Fruit fly (Drosophila melanogaster): Measurements from ENCODE around the gene Hus1-like.
A peak's percentile ranks its signal among the peaks of the same experiment; 100 is the strongest.

Hus1-like gene

dm6 chr3R:4811936-4812534 lies at the start of gene Hus1-like, which contains the start of gene ctrip (continued):
- TF ChIP-seq hkb (optimal IDR thresholded peaks at IDR 0.05), result no peak
- TF ChIP-seq hkb (GFP tag; IDR thresholded peaks at IDR 0.05), result peak; percentile 23; the same call in 1 of the 2 replicates
- TF ChIP-seq phol (tag; optimal IDR thresholded peaks at IDR 0.05), result peak; percentile 33
- peak; percentile 97 for TF ChIP-seq MESR4 (GFP tag; optimal IDR thresholded peaks at IDR 0.05)
- TF ChIP-seq pzg (GFP tag; optimal IDR thresholded peaks at IDR 0.05), result peak; percentile 63
- TF ChIP-seq Nf-YB (GFP tag; optimal IDR thresholded peaks at IDR 0.05), result peak; percentile 2
- no peak for TF ChIP-seq aop (GFP tag; IDR thresholded peaks at IDR 0.05)
- peak; percentile 38 for TF ChIP-seq sd (tag; optimal IDR thresholded peaks at IDR 0.05)
- TF ChIP-seq CG9797 (GFP tag; optimal IDR thresholded peaks at IDR 0.05), result peak; percentile 69
- peak; percentile 12 for TF ChIP-seq Myb (GFP tag; optimal IDR thresholded peaks at IDR 0.05)
- TF ChIP-seq Stat92E (GFP tag; optimal IDR thresholded peaks at IDR 0.05), result peak in 1 of 3 experiments; percentile 24
- TF ChIP-seq onecut (GFP tag; IDR thresholded peaks at IDR 0.05), result no peak
- peak; percentile 15 for TF ChIP-seq CG13775 (GFP tag; optimal IDR thresholded peaks at IDR 0.05)
- TF ChIP-seq CG6813 (GFP tag; optimal IDR thresholded peaks at IDR 0.05), result peak; percentile 46
- TF ChIP-seq CG6272 (GFP tag; IDR thresholded peaks at IDR 0.05), result peak; percentile 47; the same call in 1 of the 2 replicates
- TF ChIP-seq Fer1 (GFP tag; optimal IDR thresholded peaks at IDR 0.05), result peak; percentile 48
- peak; percentile 49 for TF ChIP-seq Xbp1 (GFP tag; optimal IDR thresholded peaks at IDR 0.05)
- TF ChIP-seq YL-1 (GFP tag; optimal IDR thresholded peaks at IDR 0.05), result peak; percentile 46
- TF ChIP-seq vfl (GFP tag; optimal IDR thresholded peaks at IDR 0.05), result no peak
- peak; percentile 46 for TF ChIP-seq CG9932 (GFP tag; IDR thresholded peaks at IDR 0.05)
- TF ChIP-seq stwl (tag; optimal IDR thresholded peaks at IDR 0.05), result peak; percentile 53
- peak; percentile 61; the same call in 2 of the 4 replicates for TF ChIP-seq Dll (GFP tag; IDR thresholded peaks at IDR 0.05; ENCODE audit: partially characterized antibody)
- 0 out of 2 replicates have a peak, but pooled peaks have one; percentile 16 for TF ChIP-seq CG3847 (GFP tag; IDR thresholded peaks at IDR 0.05)
- peak; percentile 55; the same call in 1 of the 2 replicates for TF ChIP-seq bbx (GFP tag; IDR thresholded peaks at IDR 0.05; ENCODE audit: partially characterized antibody)
- TF ChIP-seq E2f2 (GFP tag; IDR thresholded peaks at IDR 0.05), result peak; percentile 43
- TF ChIP-seq gt (GFP tag; IDR thresholded peaks at IDR 0.05), result no peak
- TF ChIP-seq nerfin-1 (tag; optimal IDR thresholded peaks at IDR 0.05), result peak; percentile 19
- peak; percentile 3 for TF ChIP-seq CG7839 (tag; optimal IDR thresholded peaks at IDR 0.05)
- TF ChIP-seq Lhr (GFP tag; optimal IDR thresholded peaks at IDR 0.05), result peak; percentile 18
- no peak for TF ChIP-seq CG11560 (tag; IDR thresholded peaks at IDR 0.05)
- peak; percentile 95 for TF ChIP-seq ssp (GFP tag; IDR thresholded peaks at IDR 0.05)
- peak; percentile 69 for TF ChIP-seq amos (GFP tag; IDR thresholded peaks at IDR 0.05; ENCODE audit: partially characterized antibody)
- TF ChIP-seq pan (optimal IDR thresholded peaks at IDR 0.05), result no peak
- peak in 1 of 2 experiments; percentile 33 for TF ChIP-seq pan (GFP tag; optimal IDR thresholded peaks at IDR 0.05 in 1 of 2, IDR thresholded peaks at IDR 0.05 in 1 of 2)
- peak; percentile 37 for TF ChIP-seq pfk (GFP tag; optimal IDR thresholded peaks at IDR 0.05)
- TF ChIP-seq CG1233 (GFP tag; optimal IDR thresholded peaks at IDR 0.05), result peak; percentile 2
- peak; percentile 54 for TF ChIP-seq CG3995 (GFP tag; optimal IDR thresholded peaks at IDR 0.05)
- TF ChIP-seq CG12391 (tag; optimal IDR thresholded peaks at IDR 0.05), result peak; percentile 6
- peak; percentile 66 for TF ChIP-seq CG13287 (GFP tag; IDR thresholded peaks at IDR 0.05; ENCODE audit: partially characterized antibody)
- TF ChIP-seq CG11695 (GFP tag; IDR thresholded peaks at IDR 0.05), result no peak
- no peak for TF ChIP-seq CG18476 (GFP tag; optimal IDR thresholded peaks at IDR 0.05)
- TF ChIP-seq CG15011 (GFP tag; optimal IDR thresholded peaks at IDR 0.05), result no peak
- peak; percentile 49 for TF ChIP-seq dm (GFP tag; optimal IDR thresholded peaks at IDR 0.05)
- peak; percentile 87 for TF ChIP-seq CG12659 (GFP tag; optimal IDR thresholded peaks at IDR 0.05)
- 0 out of 3 replicates have a peak, but pooled peaks have one; percentile 29 for TF ChIP-seq ci (GFP tag; IDR thresholded peaks at IDR 0.05)
- TF ChIP-seq Dbx (GFP tag; IDR thresholded peaks at IDR 0.05), result peak; percentile 55; the same call in 2 of the 3 replicates
- peak; percentile 45 for TF ChIP-seq CG2116 (GFP tag; optimal IDR thresholded peaks at IDR 0.05)
- TF ChIP-seq ac (GFP tag; optimal IDR thresholded peaks at IDR 0.05), result peak; percentile 13
- TF ChIP-seq CG6791 (GFP tag; IDR thresholded peaks at IDR 0.05; ENCODE audit: partially characterized antibody), result peak; percentile 53; the same call in 1 of the 3 replicates
